Worm (Caenorhabditis elegans): ENCODE measurements around the gene F36H5.4.

F36H5.4 gene

DNA sequence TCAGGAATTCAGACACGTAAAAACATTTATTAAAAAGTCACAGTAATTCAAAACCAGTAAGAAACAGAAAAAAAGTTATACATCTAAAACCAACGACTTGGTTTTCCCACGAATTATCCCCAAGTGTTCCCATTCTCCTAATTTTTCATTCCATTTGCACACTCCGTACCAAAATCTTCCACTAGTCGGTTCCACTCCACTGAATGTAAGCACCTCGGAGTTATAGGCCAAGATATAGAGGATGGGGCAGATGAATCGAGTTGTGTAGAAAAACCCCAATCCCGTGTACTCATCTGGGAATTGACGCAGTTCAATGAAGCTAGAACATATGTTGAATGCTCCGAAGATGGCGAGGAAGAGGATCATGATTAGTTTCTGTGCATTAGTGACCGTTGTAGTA is 25.5 kb downstream of the F36H5.4 start:
- no peak for TF ChIP-seq ceh-90 (tag; optimal IDR thresholded peaks at IDR 0.05)
- no peak for TF ChIP-seq efl-3 (GFP tag; optimal IDR thresholded peaks at IDR 0.05)
- no peak for TF ChIP-seq nhr-85 (tag)
- no peak for TF ChIP-seq lin-39 (tag; optimal IDR thresholded peaks at IDR 0.05)
- TF ChIP-seq F16B12.6 (tag; optimal IDR thresholded peaks at IDR 0.05), result no peak
- TF ChIP-seq grh-1 (GFP tag; IDR thresholded peaks at IDR 0.05), result no peak
- TF ChIP-seq rnt-1 (tag; optimal IDR thresholded peaks at IDR 0.05), result no peak
- no peak for TF ChIP-seq hlh-4 (tag; optimal IDR thresholded peaks at IDR 0.05)
- no peak for TF ChIP-seq sptf-1 (tag; optimal IDR thresholded peaks at IDR 0.05)
- TF ChIP-seq fkh-4 (tag; optimal IDR thresholded peaks at IDR 0.05; ENCODE audit: borderline replicate concordance), result no peak
- TF ChIP-seq dpl-1 (GFP tag; optimal IDR thresholded peaks at IDR 0.05), result no peak
- TF ChIP-seq lin-15B (tag; optimal IDR thresholded peaks at IDR 0.05), result no peak
- TF ChIP-seq egl-13 (tag; optimal IDR thresholded peaks at IDR 0.05), result no peak
- TF ChIP-seq nhr-90 (tag; optimal IDR thresholded peaks at IDR 0.05; ENCODE audit: poor library complexity), result no peak
- TF ChIP-seq ztf-11 (tag; optimal IDR thresholded peaks at IDR 0.05), result no peak
- no peak for TF ChIP-seq elt-3 (tag; optimal IDR thresholded peaks at IDR 0.05)
- TF ChIP-seq ama-1 (optimal IDR thresholded peaks at IDR 0.05), result no peak
- TF ChIP-seq isw-1 (GFP tag; IDR thresholded peaks at IDR 0.05), result no peak
- no peak for TF ChIP-seq fkh-8 (tag; optimal IDR thresholded peaks at IDR 0.05)

DNA sequence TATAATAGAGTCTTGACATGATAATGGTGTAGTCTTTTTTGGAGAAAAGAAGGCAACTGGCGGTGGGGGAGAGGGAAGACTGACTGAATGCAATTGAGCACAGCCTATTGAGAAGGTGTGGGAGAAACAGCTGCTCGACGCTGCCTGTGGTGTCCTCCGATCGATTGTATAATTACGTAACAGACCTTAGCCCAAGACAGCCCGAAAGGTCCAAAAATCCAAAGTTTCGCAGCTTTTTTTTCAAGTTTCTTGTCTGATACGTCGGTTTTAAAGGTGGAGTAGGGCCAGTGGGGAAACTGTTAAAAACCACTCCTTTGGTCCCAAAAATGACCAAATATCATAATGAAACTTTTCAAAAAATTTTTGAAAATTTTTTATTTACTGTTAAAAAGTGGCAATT is 26.4 kb downstream of the F36H5.4 start, which contains the start of the genes C08F1.6 and fbxb-13:
Gene C08F1.6, minus strand, starts transcription at position 101 of the 400 bp plus-strand sequence.
Gene fbxb-13, plus strand, starts transcription at position 191 of the 400 bp plus-strand sequence.
- TF ChIP-seq lin-13 (GFP tag; optimal IDR thresholded peaks at IDR 0.05) (no peak), hlh-4 (tag; optimal IDR thresholded peaks at IDR 0.05) (no peak), ceh-88 (GFP tag; IDR thresholded peaks at IDR 0.05) (no peak), C34B4.2 (tag; optimal IDR thresholded peaks at IDR 0.05) (no peak), sup-37 (GFP tag; optimal IDR thresholded peaks at IDR 0.05) (no peak), aha-1 (tag; optimal IDR thresholded peaks at IDR 0.05) (no peak), sptf-1 (tag; optimal IDR thresholded peaks at IDR 0.05) (no peak), tbx-2 (tag; optimal IDR thresholded peaks at IDR 0.05) (no peak), nhr-237 (tag; optimal IDR thresholded peaks at IDR 0.05) (no peak)

DNA sequence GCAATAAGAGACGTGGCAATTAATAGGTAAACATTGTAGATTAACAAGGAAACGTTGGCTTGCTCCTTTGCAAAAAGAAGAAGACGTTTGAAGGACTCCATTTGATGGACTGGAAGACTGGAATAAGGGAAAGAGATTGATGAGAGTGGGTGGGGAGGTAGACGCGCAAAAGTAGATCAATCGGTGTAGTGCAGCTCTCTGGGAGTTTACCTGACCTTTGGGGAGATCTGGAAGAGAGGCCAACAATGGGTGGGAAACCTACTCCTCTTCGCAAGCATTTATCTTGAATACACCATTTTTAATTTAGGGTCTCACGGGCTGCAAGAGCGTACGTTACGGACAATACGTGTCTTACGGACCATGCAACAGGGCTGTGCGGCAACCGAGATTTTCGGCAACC is 44.7 kb downstream of the F36H5.4 start, which contains the start of gene C08F1.12:
Gene C08F1.12, minus strand, starts transcription at position 101 of the 400 bp plus-strand sequence.
- no peak for TF ChIP-seq jun-1 (tag; optimal IDR thresholded peaks at IDR 0.05)
- no peak for TF ChIP-seq fos-1 (tag; optimal IDR thresholded peaks at IDR 0.05)
- TF ChIP-seq egl-13 (tag; optimal IDR thresholded peaks at IDR 0.05), result no peak
- TF ChIP-seq aha-1 (tag; optimal IDR thresholded peaks at IDR 0.05), result no peak
- TF ChIP-seq fkh-8 (tag; optimal IDR thresholded peaks at IDR 0.05), result no peak
- TF ChIP-seq unc-86 (tag; optimal IDR thresholded peaks at IDR 0.05), result no peak
- TF ChIP-seq F16B12.6 (tag; optimal IDR thresholded peaks at IDR 0.05), result no peak
- TF ChIP-seq aly-2 (tag; optimal IDR thresholded peaks at IDR 0.05), result no peak
- TF ChIP-seq dsc-1 (tag; optimal IDR thresholded peaks at IDR 0.05), result no peak
- TF ChIP-seq mep-1 (tag; optimal IDR thresholded peaks at IDR 0.05), result no peak
- TF ChIP-seq hpl-2 (GFP tag; optimal IDR thresholded peaks at IDR 0.05), result no peak
- no peak for TF ChIP-seq lir-3 (tag; optimal IDR thresholded peaks at IDR 0.05; ENCODE audit: poor library complexity)
- TF ChIP-seq sup-37 (GFP tag; optimal IDR thresholded peaks at IDR 0.05), result no peak
- TF ChIP-seq unc-98 (GFP tag; IDR thresholded peaks at IDR 0.05), result no peak
- TF ChIP-seq ceh-8 (GFP tag; optimal IDR thresholded peaks at IDR 0.05), result no peak
- no peak for TF ChIP-seq nhr-237 (tag; optimal IDR thresholded peaks at IDR 0.05)
- no peak for TF ChIP-seq Y116A8C.19 (tag; optimal IDR thresholded peaks at IDR 0.05; ENCODE audit: borderline replicate concordance)

DNA sequence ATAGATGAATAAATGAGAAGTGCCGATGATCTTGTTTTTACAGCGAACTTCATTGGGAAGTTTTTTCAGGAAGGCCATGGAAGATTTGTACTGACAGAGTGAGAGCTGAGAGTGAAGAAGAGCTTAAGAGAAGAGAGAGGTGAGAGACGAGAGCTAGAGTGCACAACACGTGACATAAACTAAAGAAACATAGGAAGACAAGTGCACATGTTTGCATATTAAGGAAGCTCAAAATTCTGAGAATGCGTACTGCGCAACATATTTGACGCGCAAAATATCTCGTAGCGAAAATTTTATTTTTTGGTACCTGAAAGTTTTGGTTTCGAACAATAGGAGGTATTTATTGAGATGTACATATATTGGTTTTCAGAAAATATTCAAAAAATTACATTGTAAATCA is 46.6 kb downstream of the F36H5.4 start, which contains the start of gene C08F1.8:
Gene C08F1.8, minus strand, starts transcription at position 101 of the 400 bp plus-strand sequence.
- TF ChIP-seq ceh-8 (GFP tag; optimal IDR thresholded peaks at IDR 0.05) (no peak), ceh-90 (tag; optimal IDR thresholded peaks at IDR 0.05) (no peak), ama-1 (optimal IDR thresholded peaks at IDR 0.05) (no peak), C04F5.9 (tag; optimal IDR thresholded peaks at IDR 0.05) (no peak), skn-1 (tag; optimal IDR thresholded peaks at IDR 0.05) (no peak), lin-39 (tag; optimal IDR thresholded peaks at IDR 0.05) (no peak), lin-14 (GFP tag; optimal IDR thresholded peaks at IDR 0.05) (peak; percentile 29), jun-1 (tag; optimal IDR thresholded peaks at IDR 0.05) (no peak), ceh-82 (tag; optimal IDR thresholded peaks at IDR 0.05) (no peak), unc-86 (tag; optimal IDR thresholded peaks at IDR 0.05) (peak; percentile 52), mab-9 (GFP tag; IDR thresholded peaks at IDR 0.05) (no peak), snu-23 (GFP tag; optimal IDR thresholded peaks at IDR 0.05) (no peak), nhr-85 (tag) (no peak), fos-1 (tag; optimal IDR thresholded peaks at IDR 0.05) (no peak), fkh-10 (GFP tag; optimal IDR thresholded peaks at IDR 0.05) (no peak), F16B12.6 (tag; optimal IDR thresholded peaks at IDR 0.05) (peak; percentile 31), efl-1 (optimal IDR thresholded peaks at IDR 0.05) (peak; percentile 4 to 38), efl-1 (GFP tag; optimal IDR thresholded peaks at IDR 0.05 in 1 of 2) (peak in 1 of 2 experiments; percentile 29), C34B4.2 (tag; optimal IDR thresholded peaks at IDR 0.05) (no peak), dsc-1 (tag; optimal IDR thresholded peaks at IDR 0.05) (peak; percentile 4), lin-35 (GFP tag; optimal IDR thresholded peaks at IDR 0.05) (peak in 1 of 2 experiments; percentile 8)

Measured in whole organism, L1 larva.